Fruit fly (Drosophila melanogaster): ENCODE data around the gene unc-13.

dm6 chr4:855074-855473, 57.1 kb downstream of the unc-13 start:
- TF ChIP-seq OdsH (GFP tag; optimal IDR thresholded peaks at IDR 0.05) = no peak
- no peak for TF ChIP-seq Smox (GFP tag; optimal IDR thresholded peaks at IDR 0.05)
- TF ChIP-seq Gug (GFP tag; IDR thresholded peaks at IDR 0.05) = no peak
- TF ChIP-seq Ets96B (tag; optimal IDR thresholded peaks at IDR 0.05) = no peak
- TF ChIP-seq Sox14 (GFP tag; optimal IDR thresholded peaks at IDR 0.05) = no peak
- no peak for TF ChIP-seq pdm3 (GFP tag; optimal IDR thresholded peaks at IDR 0.05)
- TF ChIP-seq CG32006 (GFP tag; optimal IDR thresholded peaks at IDR 0.05) = no peak
- TF ChIP-seq cyc (GFP tag; optimal IDR thresholded peaks at IDR 0.05) = no peak
- no peak for TF ChIP-seq esn (GFP tag; optimal IDR thresholded peaks at IDR 0.05)
- TF ChIP-seq Lpt (GFP tag; optimal IDR thresholded peaks at IDR 0.05) = no peak
- TF ChIP-seq CG10631 (GFP tag; optimal IDR thresholded peaks at IDR 0.05) = no peak
- no peak for TF ChIP-seq CG3032 (tag; optimal IDR thresholded peaks at IDR 0.05)

Measured in whole organism, prepupa.